Fruit fly (Drosophila melanogaster) whole organism, embryonic: Measurements from ENCODE around the gene Pdzd8.

Experiments used
- CG14965 ChIP-seq: fragments of 200-800 bp; sonication (Bioruptor generic); optimal IDR thresholded peaks from 2 replicates; lab custom pipeline; 2016; ENCODE audit warnings: missing biosample characterization, missing genetic modification characterization, borderline replicate concordance
- CG15269 ChIP-seq: fragments of 200-800 bp; sonication (Bioruptor generic); optimal IDR thresholded peaks from 2 replicates; lab custom pipeline; 2018; ENCODE audit warnings: missing biosample characterization, mild to moderate bottlenecking, missing genetic modification characterization, moderate library complexity
- CG15696 ChIP-seq: fragments of 200-800 bp; sonication (Bioruptor generic); optimal IDR thresholded peaks from 2 replicates; lab custom pipeline; 2019; ENCODE audit warnings: missing biosample characterization, mild to moderate bottlenecking, missing genetic modification characterization, moderate library complexity
- CG16815 ChIP-seq: fragments of 200-800 bp; sonication (Bioruptor generic); optimal IDR thresholded peaks from 3 replicates; lab custom pipeline; 2017; ENCODE audit warnings: missing biosample characterization, mild to moderate bottlenecking, missing genetic modification characterization
- CG5245 ChIP-seq: fragments of 200-800 bp; sonication (Bioruptor generic); optimal IDR thresholded peaks from 3 replicates; lab custom pipeline; 2016; ENCODE audit warnings: missing biosample characterization, missing genetic modification characterization
- CG6175 ChIP-seq: fragments of 200-800 bp; sonication (Bioruptor generic); IDR thresholded peaks from 3 replicates; pipeline ENCODE4 v1.3.6; 2022; ENCODE audit warnings: missing biosample characterization, missing genetic modification characterization
- CG8478 ChIP-seq: fragments of >200 bp; optimal IDR thresholded peaks from 2 replicates; lab custom pipeline; 2018
- Hr78 ChIP-seq, 2 experiments: fragments of 200-800 bp in 1 of 2; fragments of >200 bp in 1 of 2; sonication (Bioruptor generic) in 1 of 2; optimal IDR thresholded peaks; 2 replicates each; lab custom pipeline; 2017 to 2019; ENCODE audit warnings: missing biosample characterization in 2 of 2, missing genetic modification characterization in 2 of 2, mild to moderate bottlenecking in 1 of 2, moderate library complexity in 1 of 2
- MBD-R2 ChIP-seq: fragments of 200-800 bp; sonication (Bioruptor generic); IDR thresholded peaks from 2 replicates; pipeline ENCODE4 v1.3.6; 2022; ENCODE audit warnings: missing biosample characterization, missing genetic modification characterization
- dpn ChIP-seq, 2 experiments: fragments of 200-800 bp; sonication (Bioruptor generic); optimal IDR thresholded peaks; 3 replicates each; lab custom pipeline; 2016; ENCODE audit warnings: missing biosample characterization in 2 of 2, missing genetic modification characterization in 2 of 2
- gcm2 ChIP-seq: fragments of 200-800 bp; sonication (Bioruptor generic); optimal IDR thresholded peaks from 2 replicates; lab custom pipeline; 2016; ENCODE audit warnings: missing biosample characterization, missing genetic modification characterization
- rib ChIP-seq: fragments of 200-800 bp; sonication (Bioruptor generic); IDR thresholded peaks from 2 replicates; pipeline ENCODE4 v1.3.6; 2022; ENCODE audit warnings: missing biosample characterization, missing genetic modification characterization
- ssp ChIP-seq: fragments of 200-800 bp; sonication (Bioruptor generic); IDR thresholded peaks from 2 replicates; pipeline ENCODE4 v1.3.6; 2022; ENCODE audit warnings: missing biosample characterization, missing genetic modification characterization

- TF ChIP-seq rib (GFP tag; lab: Robert Waterston, UW) (no peak), CG5245 (GFP tag; lab: Kevin White, UChicago) (no peak), CG8478 (lab: Kevin White, UChicago) (no peak), CG6175 (GFP tag; lab: Robert Waterston, UW) (0 out of 3 replicates have a peak, but pooled peaks have one; percentile 20), dpn (GFP tag; optimal IDR thresholded peaks at IDR 0.05; lab: Kevin White, UChicago) (peak in 1 of 2 experiments; percentile 39), Hr78 (GFP tag; optimal IDR thresholded peaks at IDR 0.05; lab: Kevin White, UChicago) (no peak), gcm2 (GFP tag; lab: Kevin White, UChicago) (no peak), CG15696 (tag; lab: Kevin White, UChicago) (no peak), MBD-R2 (GFP tag; lab: Robert Waterston, UW) (peak; percentile 48; the same call in 1 of the 2 replicates), CG14965 (GFP tag; lab: Kevin White, UChicago) (no peak), ssp (0 out of 2 replicates have a peak, but pooled peaks have one; percentile 14), CG16815 (GFP tag; lab: Kevin White, UChicago) (no peak), CG15269 (tag; lab: Kevin White, UChicago) (peak; percentile 46)
These were observed 5.4 kb downstream of the Pdzd8 start for dm6 chrX:11925213-11925612.
